Worm (Caenorhabditis elegans) whole organism, late embryonic: ENCODE measurements around the gene F07F6.2.

Experiments used
- K09A11.1 ChIP-seq: sonication (generic microtip); optimal IDR thresholded peaks from 2 replicates; lab custom pipeline; 2017; ENCODE audit warnings: antibody characterized with exemption, mild to moderate bottlenecking, missing genetic modification characterization, missing compliant biosample characterization; ENCODE audit not compliant: insufficient read depth
- ahr-1 ChIP-seq: sonication (generic microtip); optimal IDR thresholded peaks from 2 replicates; lab custom pipeline; 2016; ENCODE audit warnings: missing genetic modification characterization, missing compliant biosample characterization
- ceh-14 ChIP-seq: sonication (generic microtip); optimal IDR thresholded peaks from 2 replicates; lab custom pipeline; 2016; ENCODE audit warnings: missing genotype, missing genetic modification characterization, missing compliant biosample characterization
- ceh-19 ChIP-seq: fragments of 200-800 bp; sonication (Bioruptor generic); optimal IDR thresholded peaks from 2 replicates; lab custom pipeline; 2018; ENCODE audit warnings: mild to moderate bottlenecking, missing genetic modification characterization, missing compliant biosample characterization
- ceh-24 ChIP-seq: sonication (generic microtip); optimal IDR thresholded peaks from 2 replicates; lab custom pipeline; 2016; ENCODE audit warnings: mild to moderate bottlenecking, missing genetic modification characterization, missing compliant biosample characterization
- ceh-31 ChIP-seq: sonication (generic microtip); optimal IDR thresholded peaks from 2 replicates; lab custom pipeline; 2016; ENCODE audit warnings: missing genetic modification characterization, missing compliant biosample characterization
- ceh-45 ChIP-seq: fragments of 200-800 bp; sonication (Bioruptor generic); IDR thresholded peaks from 2 replicates; pipeline ENCODE4 v1.3.6; 2022; ENCODE audit warnings: missing genetic modification reagents, missing genetic modification characterization, missing compliant biosample characterization
- ceh-48 ChIP-seq: sonication (generic microtip); optimal IDR thresholded peaks from 2 replicates; lab custom pipeline; 2016; ENCODE audit warnings: missing genetic modification characterization, inconsistent platforms, missing compliant biosample characterization
- ceh-6 ChIP-seq: fragments of 200-800 bp; sonication (Bioruptor generic); optimal IDR thresholded peaks from 2 replicates; lab custom pipeline; 2018; ENCODE audit warnings: mild to moderate bottlenecking, missing genetic modification characterization, missing compliant biosample characterization
- ceh-9 ChIP-seq: sonication (generic microtip); optimal IDR thresholded peaks from 2 replicates; lab custom pipeline; 2016; ENCODE audit warnings: mild to moderate bottlenecking, missing genetic modification characterization, inconsistent platforms, missing compliant biosample characterization
- che-1 ChIP-seq: sonication (generic microtip); optimal IDR thresholded peaks from 2 replicates; lab custom pipeline; 2016; ENCODE audit warnings: mild to moderate bottlenecking, missing genetic modification characterization, missing compliant biosample characterization
- dmd-4 ChIP-seq: sonication (generic microtip); optimal IDR thresholded peaks from 2 replicates; lab custom pipeline; 2016; ENCODE audit warnings: borderline replicate concordance, missing genetic modification characterization, missing compliant biosample characterization
- dve-1 ChIP-seq: sonication (generic microtip); optimal IDR thresholded peaks from 2 replicates; lab custom pipeline; 2017; ENCODE audit warnings: antibody characterized with exemption, mild to moderate bottlenecking, missing genetic modification characterization, missing compliant biosample characterization
- elt-2 ChIP-seq: sonication (generic microtip); optimal IDR thresholded peaks from 2 replicates; lab custom pipeline; 2016; ENCODE audit warnings: missing genetic modification reagents, missing genetic modification characterization, missing compliant biosample characterization
- ets-4 ChIP-seq: sonication (generic microtip); optimal IDR thresholded peaks from 2 replicates; lab custom pipeline; 2016; ENCODE audit warnings: missing genetic modification characterization, missing compliant biosample characterization
- eyg-1 ChIP-seq: sonication (generic microtip); optimal IDR thresholded peaks from 2 replicates; lab custom pipeline; 2016; ENCODE audit warnings: missing genotype, missing genetic modification characterization, missing compliant biosample characterization
- gmeb-2 ChIP-seq: sonication (generic microtip); optimal IDR thresholded peaks from 2 replicates; lab custom pipeline; 2016; ENCODE audit warnings: missing genetic modification characterization, inconsistent platforms, missing compliant biosample characterization
- hlh-13 ChIP-seq: fragments of 200-800 bp; sonication (Bioruptor generic); optimal IDR thresholded peaks from 2 replicates; lab custom pipeline; 2018; ENCODE audit warnings: mild to moderate bottlenecking, missing genetic modification characterization, missing compliant biosample characterization
- hlh-15 ChIP-seq: sonication (generic microtip); optimal IDR thresholded peaks from 2 replicates; lab custom pipeline; 2016; ENCODE audit warnings: missing genetic modification characterization, missing compliant biosample characterization
- hlh-30 ChIP-seq: sonication (generic microtip); optimal IDR thresholded peaks from 2 replicates; lab custom pipeline; 2017; ENCODE audit warnings: antibody characterized with exemption, missing genetic modification characterization, missing compliant biosample characterization; ENCODE audit not compliant: insufficient read depth
- hlh-6 ChIP-seq: sonication (generic microtip); optimal IDR thresholded peaks from 2 replicates; lab custom pipeline; 2016; ENCODE audit warnings: missing genotype, missing genetic modification characterization, missing compliant biosample characterization
- lin-11 ChIP-seq: fragments of 200-800 bp; sonication (Bioruptor generic); optimal IDR thresholded peaks from 2 replicates; lab custom pipeline; 2018; ENCODE audit warnings: mild to moderate bottlenecking, missing genetic modification characterization, missing compliant biosample characterization
- madf-2 ChIP-seq: sonication (generic microtip); optimal IDR thresholded peaks from 2 replicates; lab custom pipeline; 2017; ENCODE audit warnings: missing genetic modification characterization, missing compliant biosample characterization
- nfya-1 ChIP-seq: sonication (generic microtip); optimal IDR thresholded peaks from 2 replicates; lab custom pipeline; 2017; ENCODE audit warnings: missing genetic modification characterization, mild to moderate bottlenecking, missing compliant biosample characterization, antibody characterized with exemption, moderate library complexity
- nhr-232 ChIP-seq: sonication (generic microtip); optimal IDR thresholded peaks from 2 replicates; lab custom pipeline; 2016; ENCODE audit warnings: missing genetic modification characterization, missing compliant biosample characterization
- odd-2 ChIP-seq: sonication (generic microtip); optimal IDR thresholded peaks from 2 replicates; lab custom pipeline; 2017; ENCODE audit warnings: antibody characterized with exemption, mild to moderate bottlenecking, missing genetic modification characterization, missing compliant biosample characterization
- pag-3 ChIP-seq: sonication (generic microtip); optimal IDR thresholded peaks from 2 replicates; lab custom pipeline; 2016; ENCODE audit warnings: missing compliant biosample characterization, missing genetic modification characterization, borderline replicate concordance
- pax-1 ChIP-seq: fragments of 150-350 bp; optimal IDR thresholded peaks from 2 replicates; lab custom pipeline; 2014; ENCODE audit warnings: missing biosample characterization, missing genetic modification characterization
- pha-2 ChIP-seq: sonication (generic microtip); optimal IDR thresholded peaks from 2 replicates; lab custom pipeline; 2017; ENCODE audit warnings: mild to moderate bottlenecking, missing genetic modification characterization, missing compliant biosample characterization
- pha-4 ChIP-seq: fragments of 150-350 bp; optimal IDR thresholded peaks from 2 replicates; lab custom pipeline; 2018; ENCODE audit warnings: missing biosample characterization, missing genetic modification reagents, missing genetic modification characterization
- pqm-1 ChIP-seq: sonication (generic microtip); optimal IDR thresholded peaks from 2 replicates; lab custom pipeline; 2016; ENCODE audit warnings: missing genetic modification characterization, missing compliant biosample characterization
- rnt-1 ChIP-seq: sonication (generic microtip); optimal IDR thresholded peaks from 2 replicates; lab custom pipeline; 2016; ENCODE audit warnings: missing genetic modification characterization, missing compliant biosample characterization
- sdc-2 ChIP-seq: sonication (generic microtip); optimal IDR thresholded peaks from 2 replicates; lab custom pipeline; 2016; ENCODE audit warnings: missing genotype, missing genetic modification characterization, missing compliant biosample characterization
- sox-2 ChIP-seq: fragments of 200-800 bp; sonication (Bioruptor generic); IDR thresholded peaks from 2 replicates; pipeline ENCODE4 v1.3.6; 2022; ENCODE audit warnings: missing genetic modification reagents, missing genetic modification characterization, missing compliant biosample characterization
- syd-9 ChIP-seq: sonication (generic microtip); optimal IDR thresholded peaks from 2 replicates; lab custom pipeline; 2016; ENCODE audit warnings: mild to moderate bottlenecking, missing genetic modification characterization, moderate library complexity, missing compliant biosample characterization
- tbx-2 ChIP-seq: sonication (generic microtip); optimal IDR thresholded peaks from 2 replicates; lab custom pipeline; 2016; ENCODE audit warnings: missing genetic modification characterization, missing compliant biosample characterization
- tbx-7 ChIP-seq: sonication (generic microtip); optimal IDR thresholded peaks from 2 replicates; lab custom pipeline; 2016; ENCODE audit warnings: missing genotype, missing genetic modification characterization, missing compliant biosample characterization
- ttx-3 ChIP-seq: sonication (generic microtip); optimal IDR thresholded peaks from 2 replicates; lab custom pipeline; 2016; ENCODE audit warnings: missing genetic modification reagents, missing genetic modification characterization, missing compliant biosample characterization
- unc-3 ChIP-seq, 2 experiments: fragments of 200-800 bp in 1 of 2; sonication (Bioruptor generic) in 1 of 2; sonication (generic microtip) in 1 of 2; conservative IDR thresholded peaks in 1 of 2; optimal IDR thresholded peaks in 1 of 2; 2 replicates each; pipeline versions ENCODE4 v1.3.6 to Lab custom; 2016 to 2022; ENCODE audit warnings: missing compliant biosample characterization in 2 of 2, missing genetic modification characterization in 2 of 2, missing genetic modification reagents in 1 of 2
- unc-55 ChIP-seq: sonication (generic microtip); optimal IDR thresholded peaks from 2 replicates; lab custom pipeline; 2017; ENCODE audit warnings: missing biosample characterization, missing genetic modification reagents, missing genetic modification characterization
- unc-86 ChIP-seq: sonication (generic microtip); optimal IDR thresholded peaks from 2 replicates; lab custom pipeline; 2016; ENCODE audit warnings: missing genetic modification characterization, missing compliant biosample characterization
- zip-5 ChIP-seq: sonication (generic microtip); optimal IDR thresholded peaks from 2 replicates; lab custom pipeline; 2016; ENCODE audit warnings: missing genetic modification characterization, missing compliant biosample characterization

The F07F6.2 gene

DNA sequence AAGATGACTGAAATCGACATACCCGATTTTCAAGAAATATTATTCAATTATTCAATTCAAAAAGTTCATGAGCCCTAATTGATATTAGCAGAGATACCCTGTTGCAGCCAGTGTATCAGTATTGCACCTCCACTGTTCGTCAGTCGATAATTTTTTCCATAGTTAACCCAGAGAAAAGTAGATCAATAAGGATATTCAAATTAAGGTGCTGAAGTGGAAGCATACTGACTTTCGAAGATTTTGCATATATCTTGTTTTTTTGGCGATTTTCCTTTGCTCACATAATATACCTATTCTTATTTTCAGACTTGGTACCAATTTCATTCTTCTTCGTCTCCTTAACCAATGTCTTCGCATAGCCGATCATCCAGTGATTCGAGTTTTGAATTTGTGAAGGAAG lies 11.1 kb upstream of the F07F6.2 start, which contains the start of gene EEED8.15 (continued):
- no peak for TF ChIP-seq eyg-1 (tag; lab: Kevin White, UChicago)

ce11 chrII:5420947-5421614 lies 8.9 kb upstream of the F07F6.2 start, which contains the start of gene tofu-6:
Gene tofu-6 (plus strand): TSS chrII:5421248.
- no peak for TF ChIP-seq hlh-6
- TF ChIP-seq ets-4, result no peak
- TF ChIP-seq nhr-232, result no peak
- no peak for TF ChIP-seq ttx-3 (tag; lab: Kevin White, UChicago)
- no peak for TF ChIP-seq pha-2 (tag; lab: Kevin White, UChicago)

ce11 chrII:5423832-5424231 lies 6.2 kb upstream of the F07F6.2 start, which contains the start of gene F07F6.7:
Gene F07F6.7 (minus strand): TSS chrII:5423858.
- TF ChIP-seq ceh-6 (no peak), hlh-30 (tag; lab: Kevin White, UChicago) (no peak), ceh-45 (GFP tag; lab: Robert Waterston, UW) (no peak), ceh-48 (tag; lab: Kevin White, UChicago) (no peak), ceh-19 (GFP tag; lab: Kevin White, UChicago) (no peak), dve-1 (tag; lab: Kevin White, UChicago) (no peak), tbx-7 (tag; lab: Kevin White, UChicago) (no peak), che-1 (tag; lab: Kevin White, UChicago) (no peak), sox-2 (GFP tag; lab: Robert Waterston, UW) (no peak), zip-5 (no peak), ahr-1 (tag; lab: Kevin White, UChicago) (no peak), ets-4 (no peak), hlh-13 (GFP tag; lab: Kevin White, UChicago) (no peak), sdc-2 (tag; lab: Kevin White, UChicago) (no peak), ceh-24 (no peak), madf-2 (no peak), dmd-4 (no peak), unc-86 (tag; lab: Kevin White, UChicago) (no peak)

DNA sequence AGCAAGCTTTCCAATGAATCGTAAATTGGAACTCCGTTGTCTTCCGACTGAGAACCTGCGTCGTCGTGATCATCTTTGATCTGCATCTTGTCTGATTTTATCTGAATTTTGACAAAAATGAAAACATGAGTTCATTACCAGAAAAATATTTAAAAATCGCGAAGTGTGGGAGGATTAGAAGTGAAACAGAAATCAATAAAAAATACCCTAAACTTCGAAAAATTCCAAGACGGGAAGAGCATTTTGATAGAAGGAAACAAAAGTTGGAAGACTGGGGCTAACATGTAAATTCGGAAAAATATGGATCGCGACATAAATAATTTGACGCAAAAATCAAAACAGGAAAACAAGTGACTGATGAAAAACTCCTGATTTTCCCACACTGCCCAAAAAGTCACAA lies 4.4 kb upstream of the F07F6.2 start, which contains the start of gene F07F6.8:
TSS of gene F07F6.8 (minus strand) at position 101 of the 400 bp plus-strand sequence.
- TF ChIP-seq syd-9 (tag; lab: Kevin White, UChicago) (no peak), ceh-19 (GFP tag; lab: Kevin White, UChicago) (no peak), hlh-6 (no peak), hlh-15 (tag; lab: Kevin White, UChicago) (no peak), ceh-14 (tag; lab: Kevin White, UChicago) (no peak), pha-2 (tag; lab: Kevin White, UChicago) (no peak), ceh-9 (no peak), pha-4 (tag; lab: Kevin White, UChicago) (no peak), lin-11 (no peak), dmd-4 (no peak), pag-3 (no peak), dve-1 (tag; lab: Kevin White, UChicago) (no peak), gmeb-2 (tag; lab: Kevin White, UChicago) (no peak), ets-4 (no peak), ceh-24 (no peak), unc-3 (GFP tag; conservative IDR thresholded peaks at IDR 0.05; lab: Robert Waterston, UW) (no peak), unc-3 (tag; optimal IDR thresholded peaks at IDR 0.05; lab: Kevin White, UChicago) (no peak), nhr-232 (no peak), sox-2 (GFP tag; lab: Robert Waterston, UW) (no peak), hlh-30 (tag; lab: Kevin White, UChicago) (no peak), hlh-13 (GFP tag; lab: Kevin White, UChicago) (no peak)

DNA sequence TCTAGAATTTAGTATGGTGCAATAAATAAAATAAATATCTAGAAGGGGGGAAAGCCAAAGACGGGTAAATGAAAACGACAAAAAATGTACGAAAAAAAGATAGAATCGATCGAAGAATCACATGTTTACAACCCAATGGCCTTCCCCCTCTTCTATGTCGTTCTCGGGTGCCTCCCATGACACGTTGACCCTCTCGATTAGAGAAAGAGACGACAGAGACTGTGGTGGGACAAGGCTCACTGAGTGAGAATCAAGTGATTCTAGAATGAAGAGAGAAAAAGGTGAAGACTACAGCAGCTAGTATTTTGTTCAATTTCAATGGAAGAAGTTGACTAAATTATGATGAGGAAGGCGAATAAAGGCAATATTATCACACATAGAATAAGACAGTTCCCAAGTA lies 4.0 kb upstream of the F07F6.2 start:
- TF ChIP-seq tbx-2 (tag; lab: Kevin White, UChicago) (peak; percentile 43), elt-2 (tag; lab: Kevin White, UChicago) (peak; percentile 74), ceh-31 (tag; lab: Kevin White, UChicago) (peak; percentile 6), pax-1 (tag; lab: Kevin White, UChicago) (no peak), hlh-30 (tag; lab: Kevin White, UChicago) (peak; percentile 95), rnt-1 (tag; lab: Kevin White, UChicago) (no peak), K09A11.1 (no peak), odd-2 (tag; lab: Kevin White, UChicago) (no peak), nfya-1 (tag; lab: Kevin White, UChicago) (peak; percentile 61), unc-3 (GFP tag; conservative IDR thresholded peaks at IDR 0.05; lab: Robert Waterston, UW) (no peak), unc-3 (tag; optimal IDR thresholded peaks at IDR 0.05; lab: Kevin White, UChicago) (no peak), unc-55 (GFP tag; lab: Kevin White, UChicago) (peak; percentile 33), unc-86 (tag; lab: Kevin White, UChicago) (no peak), pqm-1 (tag; lab: Kevin White, UChicago) (no peak)
